Fruit fly (Drosophila melanogaster) whole organism, prepupa: ENCODE measurements around the gene CG31468.

Source experiments
- Blimp-1 ChIP-seq: fragments of 200-800 bp; sonication (Bioruptor generic); optimal IDR thresholded peaks from 3 replicates; lab custom pipeline; 2017; ENCODE audit warnings: missing biosample characterization, missing genetic modification characterization, mild to moderate bottlenecking, moderate library complexity, missing genetic modification reagents
- CG10631 ChIP-seq: fragments of 200-800 bp; sonication (Bioruptor generic); optimal IDR thresholded peaks from 2 replicates; lab custom pipeline; 2016; ENCODE audit warnings: missing biosample characterization, missing genetic modification characterization
- CG10669 ChIP-seq: fragments of 200-800 bp; sonication (Bioruptor generic); optimal IDR thresholded peaks from 3 replicates; lab custom pipeline; 2018; ENCODE audit warnings: missing biosample characterization, mild to moderate bottlenecking, missing genetic modification characterization, moderate library complexity
- CG11294 ChIP-seq: fragments of 200-800 bp; sonication (Bioruptor generic); IDR thresholded peaks from 2 replicates; pipeline ENCODE4 v1.3.6; 2022; ENCODE audit warnings: missing biosample characterization, missing genetic modification characterization
- CG11762 ChIP-seq: fragments of 200-800 bp; sonication (Bioruptor generic); optimal IDR thresholded peaks from 3 replicates; lab custom pipeline; 2016; ENCODE audit warnings: missing biosample characterization, missing genetic modification characterization; ENCODE audit not compliant: insufficient read depth
- CG11902 ChIP-seq: fragments of 200-800 bp; sonication (Bioruptor generic); optimal IDR thresholded peaks from 3 replicates; lab custom pipeline; 2016; ENCODE audit warnings: missing biosample characterization, missing genetic modification characterization
- CG16779 ChIP-seq: fragments of 200-800 bp; sonication (Bioruptor generic); optimal IDR thresholded peaks from 3 replicates; lab custom pipeline; 2017; ENCODE audit warnings: missing biosample characterization, mild to moderate bottlenecking, missing genetic modification characterization
- CG3032 ChIP-seq: fragments of 200-800 bp; optimal IDR thresholded peaks from 2 replicates; lab custom pipeline; 2019; ENCODE audit warnings: missing biosample characterization, mild to moderate bottlenecking, missing genetic modification characterization, moderate library complexity
- CG31627 ChIP-seq: fragments of 200-800 bp; sonication (Bioruptor generic); optimal IDR thresholded peaks from 3 replicates; lab custom pipeline; 2016; ENCODE audit warnings: missing biosample characterization, missing genetic modification characterization
- CG32006 ChIP-seq: fragments of 200-800 bp; sonication (Bioruptor generic); optimal IDR thresholded peaks from 3 replicates; lab custom pipeline; 2017; ENCODE audit warnings: missing biosample characterization, mild to moderate bottlenecking, missing genetic modification characterization
- CG34406 ChIP-seq: fragments of 200-800 bp; sonication (Bioruptor generic); optimal IDR thresholded peaks from 3 replicates; lab custom pipeline; 2016; ENCODE audit warnings: missing biosample characterization, missing genetic modification characterization
- CG3919 ChIP-seq: fragments of 200-800 bp; sonication (Bioruptor generic); optimal IDR thresholded peaks from 3 replicates; lab custom pipeline; 2016; ENCODE audit warnings: missing biosample characterization, missing genetic modification characterization
- CG4318 ChIP-seq: fragments of 200-800 bp; sonication (Bioruptor generic); optimal IDR thresholded peaks from 3 replicates; lab custom pipeline; 2017; ENCODE audit warnings: missing biosample characterization, mild to moderate bottlenecking, missing genetic modification characterization
- CG6163 ChIP-seq: fragments of 200-800 bp; sonication (Bioruptor generic); IDR thresholded peaks from 3 replicates; pipeline ENCODE4 v1.3.6; 2022; ENCODE audit warnings: missing biosample characterization, missing genetic modification characterization
- CG6276 ChIP-seq: fragments of 200-800 bp; sonication (Bioruptor generic); optimal IDR thresholded peaks from 2 replicates; lab custom pipeline; 2017; ENCODE audit warnings: missing biosample characterization, mild to moderate bottlenecking, missing genetic modification characterization
- CG6792 ChIP-seq: fragments of 200-800 bp; sonication (Bioruptor generic); optimal IDR thresholded peaks from 3 replicates; lab custom pipeline; 2016; ENCODE audit warnings: missing biosample characterization, missing genetic modification characterization
- CG6808 ChIP-seq: fragments of 200-800 bp; sonication (Bioruptor generic); optimal IDR thresholded peaks from 3 replicates; lab custom pipeline; 2017; ENCODE audit warnings: missing biosample characterization, missing genetic modification characterization, mild to moderate bottlenecking, moderate library complexity, missing genetic modification reagents
- CG7368 ChIP-seq: fragments of 200-800 bp; sonication (Bioruptor generic); optimal IDR thresholded peaks from 3 replicates; lab custom pipeline; 2016; ENCODE audit warnings: missing biosample characterization, missing genetic modification characterization
- CG8119 ChIP-seq: fragments of 200-800 bp; sonication (Bioruptor generic); IDR thresholded peaks from 3 replicates; pipeline ENCODE4 v1.3.6; 2022; ENCODE audit warnings: missing biosample characterization, missing genetic modification characterization
- CG8319 ChIP-seq: fragments of 200-800 bp; sonication (Bioruptor generic); optimal IDR thresholded peaks from 3 replicates; lab custom pipeline; 2016; ENCODE audit warnings: missing biosample characterization, missing genetic modification characterization
- CG8632 ChIP-seq: fragments of 200-800 bp; sonication (Bioruptor generic); optimal IDR thresholded peaks from 3 replicates; lab custom pipeline; 2016; ENCODE audit warnings: missing biosample characterization, missing genetic modification characterization
- CG9139 ChIP-seq: fragments of 200-800 bp; sonication (Bioruptor generic); optimal IDR thresholded peaks from 3 replicates; lab custom pipeline; 2017; ENCODE audit warnings: missing biosample characterization, mild to moderate bottlenecking, missing genetic modification characterization
- Eip75B ChIP-seq: fragments of 200-800 bp; sonication (Bioruptor generic); optimal IDR thresholded peaks from 3 replicates; lab custom pipeline; 2016; ENCODE audit warnings: missing biosample characterization, missing genetic modification characterization
- Eip93F ChIP-seq: fragments of 200-800 bp; sonication (Bioruptor generic); optimal IDR thresholded peaks from 2 replicates; lab custom pipeline; 2016; ENCODE audit warnings: missing biosample characterization, mild to moderate bottlenecking, missing genetic modification characterization
- Gug ChIP-seq: fragments of 200-800 bp; sonication (Bioruptor generic); IDR thresholded peaks from 2 replicates; pipeline ENCODE4 v1.3.6; 2022; ENCODE audit warnings: missing biosample characterization, missing genetic modification characterization
- Hr38 ChIP-seq: sonication (Bioruptor generic); optimal IDR thresholded peaks from 2 replicates; lab custom pipeline; 2016; ENCODE audit warnings: missing biosample characterization, missing genetic modification characterization
- Hr39 ChIP-seq: fragments of 200-800 bp; sonication (Bioruptor generic); optimal IDR thresholded peaks from 2 replicates; lab custom pipeline; 2016; ENCODE audit warnings: missing biosample characterization, missing genetic modification characterization
- Hr4 ChIP-seq: fragments of 200-800 bp; sonication (Bioruptor generic); optimal IDR thresholded peaks from 3 replicates; lab custom pipeline; 2016; ENCODE audit warnings: missing biosample characterization, missing genetic modification characterization
- Lpt ChIP-seq: fragments of 200-800 bp; sonication (Bioruptor generic); optimal IDR thresholded peaks from 3 replicates; lab custom pipeline; 2016; ENCODE audit warnings: missing biosample characterization, missing genetic modification characterization
- Met ChIP-seq: fragments of 200-800 bp; sonication (Bioruptor generic); optimal IDR thresholded peaks from 3 replicates; lab custom pipeline; 2016; ENCODE audit warnings: missing biosample characterization, missing genetic modification characterization
- OdsH ChIP-seq: fragments of 200-800 bp; sonication (Bioruptor generic); optimal IDR thresholded peaks from 3 replicates; lab custom pipeline; 2016; ENCODE audit warnings: missing biosample characterization, missing genetic modification characterization
- Smox ChIP-seq: fragments of 200-800 bp; sonication (Bioruptor generic); optimal IDR thresholded peaks from 3 replicates; lab custom pipeline; 2016; ENCODE audit warnings: missing biosample characterization, missing genetic modification characterization
- Sox102F ChIP-seq: fragments of 200-800 bp; sonication (Bioruptor generic); optimal IDR thresholded peaks from 2 replicates; lab custom pipeline; 2016; ENCODE audit warnings: missing biosample characterization, mild to moderate bottlenecking, missing genetic modification characterization
- Sox14 ChIP-seq: fragments of 200-800 bp; sonication (Bioruptor generic); optimal IDR thresholded peaks from 3 replicates; lab custom pipeline; 2016; ENCODE audit warnings: missing biosample characterization, missing genetic modification characterization
- achi ChIP-seq: fragments of 200-800 bp; sonication (Bioruptor generic); optimal IDR thresholded peaks from 3 replicates; lab custom pipeline; 2016; ENCODE audit warnings: missing biosample characterization, missing genetic modification characterization
- acj6 ChIP-seq: fragments of 200-800 bp; sonication (Bioruptor generic); optimal IDR thresholded peaks from 3 replicates; lab custom pipeline; 2016; ENCODE audit warnings: missing biosample characterization, missing genetic modification characterization
- cyc ChIP-seq: fragments of 200-800 bp; sonication (Bioruptor generic); optimal IDR thresholded peaks from 3 replicates; lab custom pipeline; 2016; ENCODE audit warnings: missing biosample characterization, missing genetic modification characterization
- dsx ChIP-seq: fragments of 200-800 bp; optimal IDR thresholded peaks from 3 replicates; lab custom pipeline; 2019; ENCODE audit warnings: missing biosample characterization, mild to moderate bottlenecking, missing genetic modification characterization, moderate library complexity; ENCODE audit not compliant: poor library complexity, severe bottlenecking
- esn ChIP-seq: fragments of 200-800 bp; sonication (Bioruptor generic); optimal IDR thresholded peaks from 2 replicates; lab custom pipeline; 2016; ENCODE audit warnings: missing biosample characterization, mild to moderate bottlenecking, missing genetic modification characterization, moderate library complexity
- fd59A ChIP-seq: fragments of 200-800 bp; sonication (Bioruptor generic); optimal IDR thresholded peaks from 2 replicates; lab custom pipeline; 2017; ENCODE audit warnings: missing biosample characterization, mild to moderate bottlenecking, missing genetic modification characterization, missing genetic modification reagents
- fkh ChIP-seq: fragments of 200-800 bp; sonication (Bioruptor generic); optimal IDR thresholded peaks from 3 replicates; lab custom pipeline; 2017; ENCODE audit warnings: missing biosample characterization, mild to moderate bottlenecking, missing genetic modification characterization, moderate library complexity
- lz ChIP-seq: fragments of 200-800 bp; sonication (Bioruptor generic); optimal IDR thresholded peaks from 3 replicates; lab custom pipeline; 2016; ENCODE audit warnings: missing biosample characterization, missing genetic modification characterization
- net ChIP-seq: fragments of 200-800 bp; sonication (Bioruptor generic); optimal IDR thresholded peaks from 3 replicates; lab custom pipeline; 2016; ENCODE audit warnings: missing biosample characterization, missing genetic modification characterization
- salr ChIP-seq, 2 experiments: fragments of 200-800 bp; sonication (Bioruptor generic); optimal IDR thresholded peaks; 3 replicates each; lab custom pipeline; 2016 to 2018; ENCODE audit warnings: missing biosample characterization in 2 of 2, missing genetic modification characterization in 2 of 2, mild to moderate bottlenecking in 1 of 2
- spab ChIP-seq: fragments of 200-800 bp; sonication (Bioruptor generic); optimal IDR thresholded peaks from 2 replicates; lab custom pipeline; 2017; ENCODE audit warnings: missing biosample characterization, mild to moderate bottlenecking, missing genetic modification characterization, missing genetic modification reagents
- ss ChIP-seq, 2 experiments: fragments of 200-800 bp; sonication (Bioruptor generic); optimal IDR thresholded peaks; 2 replicates in 1 of 2; 3 replicates in 1 of 2; lab custom pipeline; 2017 to 2018; ENCODE audit warnings: mild to moderate bottlenecking in 2 of 2, missing biosample characterization in 2 of 2, missing genetic modification characterization in 2 of 2, moderate library complexity in 1 of 2
- svp ChIP-seq: fragments of 200-800 bp; sonication (Bioruptor generic); peaks from one replicate; lab custom pipeline; 2016; ENCODE audit warnings: missing biosample characterization, missing genetic modification characterization

The CG31468 gene

dm6 chr3R:23722680-23723372 is 22.7 kb upstream of the CG31468 start, which contains the start of gene CG10365 (continued):
- TF ChIP-seq Eip75B (GFP tag; lab: Kevin White, UChicago) (peak; percentile 80), CG3919 (GFP tag; lab: Kevin White, UChicago) (peak; percentile 92), CG10631 (GFP tag; lab: Kevin White, UChicago) (peak; percentile 93), CG8632 (peak; percentile 97), CG32006 (GFP tag; lab: Kevin White, UChicago) (peak; percentile 93), CG11902 (peak; percentile 66), OdsH (GFP tag; lab: Kevin White, UChicago) (peak; percentile 90), CG31627 (GFP tag; lab: Kevin White, UChicago) (peak; percentile 52), CG16779 (peak; percentile 67), dsx (GFP tag; lab: Kevin White, UChicago) (peak; percentile 80), fkh (GFP tag; lab: Kevin White, UChicago) (no peak), Gug (GFP tag; lab: Robert Waterston, UW) (peak; percentile 88), ss (GFP tag; optimal IDR thresholded peaks at IDR 0.05; lab: Kevin White, UChicago) (peak; percentile 83 to 86), Hr4 (peak; percentile 80), svp (peak; percentile 91), salr (GFP tag; optimal IDR thresholded peaks at IDR 0.05; lab: Kevin White, UChicago) (peak in 1 of 2 experiments; percentile 94), Lpt (GFP tag; lab: Kevin White, UChicago) (peak; percentile 87), CG6163 (GFP tag; lab: Robert Waterston, UW) (peak; percentile 90), achi (GFP tag; lab: Kevin White, UChicago) (peak; percentile 92), Hr38 (no peak), CG34406 (GFP tag; lab: Kevin White, UChicago) (peak; percentile 96), Sox14 (GFP tag; lab: Kevin White, UChicago) (peak; percentile 57), CG10669 (GFP tag; lab: Kevin White, UChicago) (peak; percentile 63), CG8119 (GFP tag; lab: Robert Waterston, UW) (peak; percentile 97)

dm6 chr3R:23721936-23722335 is 21.8 kb upstream of the CG31468 start:
- TF ChIP-seq CG6276: no peak
- no peak for TF ChIP-seq CG6808 (GFP tag; lab: Kevin White, UChicago)
- TF ChIP-seq cyc (GFP tag; lab: Kevin White, UChicago): peak; percentile 7
- no peak for TF ChIP-seq CG8319
- no peak for TF ChIP-seq Blimp-1 (GFP tag; lab: Kevin White, UChicago)
- TF ChIP-seq CG11762 (GFP tag; lab: Kevin White, UChicago): no peak
- TF ChIP-seq Sox14 (GFP tag; lab: Kevin White, UChicago): no peak
- no peak for TF ChIP-seq dsx (GFP tag; lab: Kevin White, UChicago)
- TF ChIP-seq CG32006 (GFP tag; lab: Kevin White, UChicago): no peak
- no peak for TF ChIP-seq CG6792 (GFP tag; lab: Kevin White, UChicago)
- no peak for TF ChIP-seq CG11294
- no peak for TF ChIP-seq CG11902
- no peak for TF ChIP-seq CG4318
- peak; percentile 6 for TF ChIP-seq Smox
- TF ChIP-seq Met (GFP tag; lab: Kevin White, UChicago): no peak
- TF ChIP-seq Hr39 (GFP tag; lab: Kevin White, UChicago): peak; percentile 13
- TF ChIP-seq CG16779: no peak
- no peak for TF ChIP-seq fd59A
- no peak for TF ChIP-seq CG10669 (GFP tag; lab: Kevin White, UChicago)
- peak; percentile 65 for TF ChIP-seq svp
- no peak for TF ChIP-seq esn (GFP tag; lab: Kevin White, UChicago)
- TF ChIP-seq CG7368 (GFP tag; lab: Kevin White, UChicago): no peak
- no peak for TF ChIP-seq spab
- TF ChIP-seq acj6 (GFP tag; lab: Kevin White, UChicago): no peak
- no peak for TF ChIP-seq ss (GFP tag; optimal IDR thresholded peaks at IDR 0.05; lab: Kevin White, UChicago)
- no peak for TF ChIP-seq CG6163 (GFP tag; lab: Robert Waterston, UW)
- TF ChIP-seq Eip93F: no peak
- TF ChIP-seq CG3032: peak; percentile 20
- TF ChIP-seq fkh (GFP tag; lab: Kevin White, UChicago): peak; percentile 97
- TF ChIP-seq CG31627 (GFP tag; lab: Kevin White, UChicago): peak; percentile 33
- TF ChIP-seq CG9139 (GFP tag; lab: Kevin White, UChicago): no peak
- TF ChIP-seq lz (GFP tag; lab: Kevin White, UChicago): peak; percentile 18
- TF ChIP-seq Sox102F (GFP tag; lab: Kevin White, UChicago): no peak
- TF ChIP-seq Eip75B (GFP tag; lab: Kevin White, UChicago): no peak
- TF ChIP-seq CG8632: no peak
- TF ChIP-seq net (GFP tag; lab: Kevin White, UChicago): no peak
